Worm (Caenorhabditis elegans) whole organism, midembryonic: Measurements from ENCODE around the gene Y82E9BR.3.

Source experiments
- cog-1 ChIP-seq: sonication (generic microtip); optimal IDR thresholded peaks from 2 replicates; lab custom pipeline; 2016; ENCODE audit warnings: missing genetic modification characterization, missing compliant biosample characterization
- flt-1 ChIP-seq: fragments of 200-800 bp; sonication (Bioruptor generic); IDR thresholded peaks from 2 replicates; pipeline ENCODE4 v1.3.6; 2022; ENCODE audit warnings: missing genetic modification characterization, missing compliant biosample characterization
- klf-2 ChIP-seq: fragments of 200-800 bp; sonication (Bioruptor generic); conservative IDR thresholded peaks from 2 replicates; pipeline ENCODE4 v1.3.6; 2022; ENCODE audit warnings: missing genetic modification reagents, missing genetic modification characterization, missing compliant biosample characterization
- med-1 ChIP-seq: sonication (generic microtip); optimal IDR thresholded peaks from 2 replicates; lab custom pipeline; 2017; ENCODE audit warnings: missing genetic modification characterization, mild to moderate bottlenecking, missing compliant biosample characterization, antibody characterized with exemption, missing genetic modification reagents; ENCODE audit not compliant: insufficient read depth
- ztf-23 ChIP-seq: fragments of 200-800 bp; sonication (Bioruptor generic); IDR thresholded peaks from 2 replicates; pipeline ENCODE4 v1.3.6; 2022; ENCODE audit warnings: missing genetic modification reagents, missing genetic modification characterization, missing compliant biosample characterization
- ztf-29 ChIP-seq: fragments of 200-800 bp; sonication (Bioruptor generic); IDR thresholded peaks from 2 replicates; pipeline ENCODE4 v1.3.6; 2022; ENCODE audit warnings: missing genetic modification reagents, missing genetic modification characterization, missing compliant biosample characterization

DNA sequence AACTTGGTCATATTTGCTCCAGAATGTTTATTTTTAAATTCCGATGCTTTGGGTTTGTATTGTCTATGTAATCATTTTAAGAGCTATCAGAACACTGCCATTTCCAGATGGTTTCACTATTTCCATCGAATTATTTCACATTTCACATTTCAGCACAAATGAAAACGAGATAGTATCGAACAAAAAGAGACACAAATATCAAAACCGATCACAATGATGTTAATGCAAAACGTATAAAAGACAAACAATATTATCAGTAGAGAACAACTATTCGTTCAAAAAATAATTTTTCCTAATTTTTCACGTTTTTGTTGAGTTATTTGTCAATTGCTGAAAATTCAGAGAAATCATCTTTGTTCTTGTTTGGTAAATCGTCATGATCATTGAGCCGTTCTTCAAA lies 23.6 kb upstream of the Y82E9BR.3 start:
- TF ChIP-seq flt-1 (GFP tag; lab: Robert Waterston, UW): no peak
- no peak for TF ChIP-seq med-1 (GFP tag; lab: Kevin White, UChicago)
- no peak for TF ChIP-seq klf-2
- no peak for TF ChIP-seq ztf-29 (GFP tag; lab: Robert Waterston, UW)
- TF ChIP-seq cog-1 (tag; lab: Kevin White, UChicago): no peak
- no peak for TF ChIP-seq ztf-23
